Worm (Caenorhabditis elegans) whole organism, dauer: ENCODE data around the gene pgp-3.

Experiments used
- unc-62 ChIP-seq: sonication (generic microtip); optimal IDR thresholded peaks from 2 replicates; lab custom pipeline; 2017; ENCODE audit warnings: missing biosample characterization, missing genetic modification reagents, missing genetic modification characterization

The pgp-3 gene

DNA sequence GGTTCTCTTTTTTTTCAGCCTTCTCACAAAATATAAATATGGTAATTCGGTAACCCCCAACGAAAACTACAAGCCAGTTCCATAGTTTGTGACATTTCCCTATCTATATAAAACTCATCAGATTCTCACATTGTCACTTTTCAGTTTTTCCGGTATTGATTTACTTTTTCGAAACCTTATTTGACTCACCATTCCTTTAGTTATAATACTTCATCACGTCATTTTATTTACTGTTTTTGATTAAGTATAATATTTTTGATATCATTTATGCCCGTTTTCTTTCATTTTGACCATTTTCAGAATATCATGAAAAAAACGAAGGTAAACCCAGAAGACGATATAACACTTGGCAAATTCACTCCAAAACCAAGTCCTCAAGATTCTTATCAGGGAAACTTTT is at the start of gene pgp-3:
Gene pgp-3, plus strand, starts transcription at position 301 of the 400 bp plus-strand sequence.
- TF ChIP-seq unc-62 (GFP tag; lab: Kevin White, UChicago): no peak

- no peak for TF ChIP-seq unc-62 (GFP tag; lab: Kevin White, UChicago)
These were observed 46.2 kb upstream of the pgp-3 start, which contains the start of gene F08G12.1 for ce11 chrX:11305773-11306172. F08G12.1 (minus strand) TSS chrX:11305873.

ce11 chrX:11307056-11307455 is 44.9 kb upstream of the pgp-3 start, which contains the start of gene vhl-1:
vhl-1 (plus strand) TSS chrX:11307356.
- no peak for TF ChIP-seq unc-62 (GFP tag; lab: Kevin White, UChicago)

DNA sequence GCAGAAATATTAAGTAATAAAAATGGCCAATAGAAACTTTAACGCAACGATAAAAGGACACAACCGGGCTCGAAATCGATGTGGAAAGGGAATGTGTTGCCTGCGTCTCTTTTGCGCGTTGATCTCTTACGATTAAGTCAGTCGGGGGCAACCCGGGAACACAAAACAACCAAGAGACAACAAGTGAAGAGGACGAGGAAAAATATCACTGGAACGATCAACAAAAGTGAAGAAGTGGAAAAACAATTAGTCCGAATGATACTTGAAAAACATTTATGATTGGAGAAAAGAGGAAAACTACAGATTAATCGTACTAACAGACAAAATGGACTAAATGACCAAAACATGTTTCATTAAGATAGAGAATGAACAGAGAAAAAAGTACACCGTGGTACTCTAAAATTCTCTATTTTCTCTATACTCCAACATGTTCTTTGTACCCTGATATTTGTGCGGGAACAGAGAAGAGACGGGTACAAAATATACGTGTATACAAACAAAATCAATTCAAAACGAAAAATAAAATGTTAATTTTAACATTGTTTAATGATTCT is 41.6 kb upstream of the pgp-3 start, which contains the start of gene F08G12.5:
Gene F08G12.5, minus strand, starts transcription at position 1 of the 554 bp plus-strand sequence.
- TF ChIP-seq unc-62 (GFP tag; lab: Kevin White, UChicago): no peak

ce11 chrX:11315392-11315791 is 36.6 kb upstream of the pgp-3 start, which contains the start of gene F08G12.11:
F08G12.11 (minus strand) TSS chrX:11315572.
- TF ChIP-seq unc-62 (GFP tag; lab: Kevin White, UChicago): no peak

ce11 chrX:11316750-11317149 is 35.2 kb upstream of the pgp-3 start, which contains the start of gene nlp-57:
nlp-57 (plus strand) TSS chrX:11317050.
- no peak for TF ChIP-seq unc-62 (GFP tag; lab: Kevin White, UChicago)

DNA sequence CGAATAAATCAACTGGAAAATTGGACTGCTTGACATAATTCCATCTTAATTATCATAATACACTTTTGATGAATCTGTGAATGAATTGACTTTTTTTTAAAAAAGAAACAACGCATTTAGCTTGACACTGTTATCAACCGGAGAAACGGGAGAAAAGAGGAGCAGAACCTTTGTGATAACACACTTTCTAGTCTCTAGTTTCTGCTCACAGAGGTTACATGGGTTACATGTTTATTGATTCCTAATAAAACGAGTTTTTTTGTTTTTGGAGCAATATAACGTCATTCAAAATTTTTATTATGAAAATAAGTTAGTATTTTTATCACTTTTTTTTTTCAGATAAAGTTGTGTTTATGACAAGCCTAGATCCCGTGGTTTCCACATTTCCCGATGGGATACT is 34.0 kb upstream of the pgp-3 start, which contains the start of gene hizr-1:
Gene hizr-1, plus strand, starts transcription at position 340 of the 400 bp plus-strand sequence.
- TF ChIP-seq unc-62 (GFP tag; lab: Kevin White, UChicago): no peak

ce11 chrX:11323225-11323624 is 28.7 kb upstream of the pgp-3 start:
- TF ChIP-seq unc-62 (GFP tag; lab: Kevin White, UChicago): no peak

- TF ChIP-seq unc-62 (GFP tag; lab: Kevin White, UChicago): no peak
These were observed 27.7 kb upstream of the pgp-3 start, which contains the start of gene asm-2 for ce11 chrX:11324240-11324639. asm-2 (minus strand) TSS chrX:11324251.

ce11 chrX:11326827-11327226 is 25.1 kb upstream of the pgp-3 start, which contains the start of gene ZK455.5:
ZK455.5 (minus strand) TSS chrX:11326927.
- TF ChIP-seq unc-62 (GFP tag; lab: Kevin White, UChicago): no peak

- no peak for TF ChIP-seq unc-62 (GFP tag; lab: Kevin White, UChicago)
These were observed 23.2 kb upstream of the pgp-3 start for ce11 chrX:11328710-11329109.

DNA sequence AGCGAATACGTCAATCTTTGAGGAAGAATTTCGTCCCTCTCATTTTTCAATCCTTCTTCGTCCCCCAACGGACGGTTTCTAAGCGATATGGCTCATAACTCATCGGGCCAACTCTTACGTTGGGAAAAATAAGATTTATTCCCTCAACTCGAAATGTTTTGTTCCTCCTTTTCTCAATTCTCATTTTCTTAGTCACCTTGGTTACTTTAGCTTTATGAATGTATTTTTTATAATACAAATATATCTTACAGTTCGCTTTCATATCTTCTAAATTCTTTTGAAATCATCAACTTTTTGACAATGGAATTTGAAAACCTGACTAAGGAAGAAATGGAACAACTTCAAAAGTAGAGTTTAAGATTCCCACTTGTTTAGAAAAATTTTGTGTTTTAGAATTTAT is 22.5 kb upstream of the pgp-3 start, which contains the start of gene npr-9:
Gene npr-9, plus strand, starts transcription at position 301 of the 400 bp plus-strand sequence.
- TF ChIP-seq unc-62 (GFP tag; lab: Kevin White, UChicago): no peak

- TF ChIP-seq unc-62 (GFP tag; lab: Kevin White, UChicago): no peak
These were observed 14.9 kb upstream of the pgp-3 start for ce11 chrX:11337095-11337494.

- no peak for TF ChIP-seq unc-62 (GFP tag; lab: Kevin White, UChicago)
These were observed 14.2 kb upstream of the pgp-3 start, which contains the start of gene gcy-9 for ce11 chrX:11337783-11338182. gcy-9 (minus strand) TSS chrX:11337883.

DNA sequence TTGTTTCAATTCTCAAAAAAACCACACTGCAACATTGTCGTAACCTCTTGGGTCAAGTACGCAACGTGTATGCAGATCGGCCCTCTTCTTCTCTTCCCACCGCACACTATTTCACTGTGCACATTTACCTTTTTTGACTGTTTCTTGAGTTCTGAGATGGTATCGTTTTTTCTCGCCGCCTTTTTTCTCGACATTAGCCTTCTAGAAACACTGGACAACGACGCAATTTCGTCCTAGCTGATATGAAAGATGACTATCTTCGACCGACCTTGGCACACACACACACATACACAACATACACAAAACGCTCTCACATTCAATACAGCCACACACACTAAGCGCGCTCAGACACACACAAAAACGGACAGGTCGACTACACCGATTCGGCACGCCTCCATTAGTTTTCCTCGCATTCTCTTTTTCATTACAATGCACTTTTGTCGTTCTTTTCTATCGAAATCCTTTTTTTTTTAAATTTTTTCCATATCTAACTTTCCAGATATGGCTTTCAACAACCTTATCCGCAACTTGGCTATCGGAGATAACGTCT is 12.5 kb upstream of the pgp-3 start, which contains the start of gene aco-1:
Gene aco-1, plus strand, starts transcription at position 500 of the 550 bp plus-strand sequence.
- TF ChIP-seq unc-62 (GFP tag; lab: Kevin White, UChicago): no peak

DNA sequence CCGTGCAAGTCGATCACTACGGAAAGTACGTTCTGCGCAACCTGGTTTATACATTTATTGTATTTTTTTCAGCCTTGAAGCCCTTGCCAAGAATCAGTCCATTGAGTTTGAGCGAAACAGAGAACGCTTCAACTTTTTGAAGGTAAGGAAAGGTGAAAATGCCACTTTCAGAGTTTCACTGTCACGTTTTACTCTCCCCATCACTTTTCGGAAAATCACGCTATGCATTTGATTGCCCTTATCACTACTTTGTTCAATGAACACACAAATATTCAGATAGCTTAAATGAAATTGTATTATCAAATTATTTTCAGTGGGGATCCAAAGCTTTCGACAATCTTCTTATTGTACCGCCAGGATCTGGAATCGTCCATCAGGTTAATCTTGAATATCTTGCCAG is 11.5 kb upstream of the pgp-3 start:
- TF ChIP-seq unc-62 (GFP tag; lab: Kevin White, UChicago): no peak
